Fruit fly (Drosophila melanogaster): Measurements from ENCODE around the gene CG42780.
A peak's percentile ranks its signal among the peaks of the same experiment; 100 is the strongest.

The CG42780 gene

DNA sequence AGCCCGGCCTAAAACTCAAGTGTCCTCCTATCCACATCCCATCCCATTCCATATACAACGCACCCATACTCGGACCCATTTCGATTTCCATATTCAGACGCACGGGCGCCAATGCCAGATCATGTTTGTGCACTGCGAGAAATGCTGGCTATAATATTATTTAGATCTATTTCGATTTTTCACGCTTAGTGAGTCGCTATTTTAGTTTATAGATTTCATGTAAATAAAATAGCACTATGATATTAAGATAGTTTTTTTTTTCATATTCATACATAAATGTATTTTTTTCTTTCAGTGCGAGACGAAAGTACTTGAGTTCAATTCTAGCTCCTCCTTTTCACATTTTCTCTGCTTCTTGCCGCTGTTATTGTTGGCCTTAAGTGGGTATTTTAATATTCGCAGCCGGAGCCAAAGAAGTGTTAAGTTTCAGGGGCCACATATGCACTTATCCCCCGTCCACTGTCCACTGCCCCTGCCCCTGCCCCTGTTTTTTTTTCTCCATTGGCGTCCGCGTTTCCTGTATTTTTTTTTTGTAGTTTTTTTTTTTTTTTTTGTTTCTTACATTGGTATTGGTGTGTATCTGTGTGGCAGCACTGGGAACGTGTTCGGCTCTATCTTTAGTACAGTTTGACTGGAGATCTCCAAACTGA, 40.0 kb downstream of the CG42780 start (continued):
- TF ChIP-seq ase (GFP tag; IDR thresholded peaks at IDR 0.05) (no peak), phol (tag; optimal IDR thresholded peaks at IDR 0.05) (peak; percentile 90), z (GFP tag; IDR thresholded peaks at IDR 0.05) (0 out of 3 replicates have a peak, but pooled peaks have one; percentile 17), unpg (GFP tag; optimal IDR thresholded peaks at IDR 0.05) (peak; percentile 86), nerfin-2 (GFP tag; IDR thresholded peaks at IDR 0.05; ENCODE audit: partially characterized antibody) (no peak), Xrp1 (GFP tag; IDR thresholded peaks at IDR 0.05) (peak; percentile 93), CG30403 (GFP tag; optimal IDR thresholded peaks at IDR 0.05) (peak; percentile 78), bcd (GFP tag; optimal IDR thresholded peaks at IDR 0.05) (peak; percentile 67), Lhr (GFP tag; optimal IDR thresholded peaks at IDR 0.05) (peak; percentile 75), Oaz (GFP tag; IDR thresholded peaks at IDR 0.05) (no peak), CG10267 (tag; optimal IDR thresholded peaks at IDR 0.05) (peak; percentile 85), CG15514 (GFP tag; optimal IDR thresholded peaks at IDR 0.05) (no peak), CG13123 (GFP tag; optimal IDR thresholded peaks at IDR 0.05) (peak; percentile 40), tx (GFP tag; optimal IDR thresholded peaks at IDR 0.05) (no peak), maf-S (GFP tag; optimal IDR thresholded peaks at IDR 0.05) (peak; percentile 40), cwo (GFP tag; optimal IDR thresholded peaks at IDR 0.05) (peak; percentile 19), Sry-δ (GFP tag; optimal IDR thresholded peaks at IDR 0.05) (no peak), CG10959 (GFP tag; IDR thresholded peaks at IDR 0.05) (peak; percentile 88), tio (GFP tag; optimal IDR thresholded peaks at IDR 0.05) (peak; percentile 71), dmrt99B (tag; optimal IDR thresholded peaks at IDR 0.05) (peak; percentile 80), ac (GFP tag; optimal IDR thresholded peaks at IDR 0.05) (peak; percentile 74), btn (GFP tag; optimal IDR thresholded peaks at IDR 0.05) (no peak), Fer2 (tag; optimal IDR thresholded peaks at IDR 0.05) (peak; percentile 21), amos (GFP tag; IDR thresholded peaks at IDR 0.05; ENCODE audit: partially characterized antibody) (no peak), dmrt11E (tag; optimal IDR thresholded peaks at IDR 0.05) (peak; percentile 96), CG4360 (GFP tag; IDR thresholded peaks at IDR 0.05) (no peak), CG10979 (tag; optimal IDR thresholded peaks at IDR 0.05) (peak; percentile 93), CG8478 (optimal IDR thresholded peaks at IDR 0.05) (no peak), chinmo (GFP tag; IDR thresholded peaks at IDR 0.05; ENCODE audit: partially characterized antibody) (no peak), Hr78 (GFP tag; optimal IDR thresholded peaks at IDR 0.05) (peak in 1 of 2 experiments; percentile 44), C15 (GFP tag; IDR thresholded peaks at IDR 0.05) (0 out of 3 replicates have a peak, but pooled peaks have one; percentile 30), CG18764 (GFP tag; optimal IDR thresholded peaks at IDR 0.05) (peak; percentile 67), stwl (tag; optimal IDR thresholded peaks at IDR 0.05) (peak; percentile 42), CG14667 (GFP tag; IDR thresholded peaks at IDR 0.05) (peak; percentile 53), CG3281 (GFP tag; optimal IDR thresholded peaks at IDR 0.05) (no peak), Camta (GFP tag; optimal IDR thresholded peaks at IDR 0.05) (peak; percentile 45), MTF-1 (GFP tag; optimal IDR thresholded peaks at IDR 0.05; ENCODE audit: borderline replicate concordance) (peak; percentile 74), NC2α (GFP tag; optimal IDR thresholded peaks at IDR 0.05) (no peak), CG7786 (GFP tag; optimal IDR thresholded peaks at IDR 0.05) (peak; percentile 49), pho (GFP tag; optimal IDR thresholded peaks at IDR 0.05) (peak; percentile 26), CG10147 (GFP tag; optimal IDR thresholded peaks at IDR 0.05) (peak; percentile 50), Atf3 (GFP tag; optimal IDR thresholded peaks at IDR 0.05) (peak; percentile 40), tna (GFP tag; IDR thresholded peaks at IDR 0.05; ENCODE audit: partially characterized antibody) (no peak), lilli (GFP tag; optimal IDR thresholded peaks at IDR 0.05) (peak; percentile 55), CG18262 (tag; optimal IDR thresholded peaks at IDR 0.05) (peak; percentile 88), hth (optimal IDR thresholded peaks at IDR 0.05) (no peak), Mes4 (GFP tag; optimal IDR thresholded peaks at IDR 0.05) (peak; percentile 70), CG4707 (GFP tag; optimal IDR thresholded peaks at IDR 0.05) (peak; percentile 58), CG2202 (tag; optimal IDR thresholded peaks at IDR 0.05) (peak; percentile 78)
